Fruit fly (Drosophila melanogaster): ENCODE measurements around the gene Pten.

The Pten gene

DNA sequence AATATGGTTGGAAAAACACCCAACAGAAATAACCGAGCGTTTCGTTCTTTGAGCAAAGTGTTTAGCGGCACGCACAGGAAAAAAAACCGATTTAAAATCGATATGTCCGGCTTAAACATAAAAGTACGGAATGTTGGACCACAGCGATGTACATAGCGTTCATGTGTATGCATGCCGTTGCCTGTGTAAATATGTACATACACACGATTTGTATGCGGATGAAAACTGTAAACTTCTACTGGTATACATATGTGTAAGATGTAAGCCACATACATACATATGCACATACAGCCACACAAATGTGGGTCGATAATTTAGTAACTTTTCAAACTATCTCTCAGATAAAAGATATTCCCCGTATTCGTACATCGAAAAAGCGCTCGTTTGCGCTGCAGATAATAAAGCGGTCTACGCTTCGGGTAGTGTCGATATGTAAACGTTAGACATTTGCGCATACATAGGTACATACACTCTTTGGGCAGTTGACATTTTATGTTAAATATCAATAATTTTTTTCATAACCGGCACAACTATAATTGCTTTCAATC is 11.1 kb downstream of the Pten start (continued):
- TF ChIP-seq CG4617 (GFP tag; optimal IDR thresholded peaks at IDR 0.05; ENCODE audit: borderline replicate concordance) (no peak), Ets65A (GFP tag) (no peak), Eip74EF (GFP tag; optimal IDR thresholded peaks at IDR 0.05) (no peak), H15 (GFP tag; IDR thresholded peaks at IDR 0.05) (no peak), Taf1 (GFP tag; IDR thresholded peaks at IDR 0.05) (no peak), Six4 (GFP tag; optimal IDR thresholded peaks at IDR 0.05) (no peak), CG15011 (GFP tag; optimal IDR thresholded peaks at IDR 0.05) (no peak), slbo (GFP tag; IDR thresholded peaks at IDR 0.05) (no peak), Lpt (GFP tag; optimal IDR thresholded peaks at IDR 0.05) (no peak), CG10267 (tag; optimal IDR thresholded peaks at IDR 0.05) (no peak), zf30C (GFP tag; optimal IDR thresholded peaks at IDR 0.05) (no peak), chm (GFP tag; IDR thresholded peaks at IDR 0.05) (peak; percentile 80), ci (GFP tag; IDR thresholded peaks at IDR 0.05) (no peak; the same call in 2 of the 3 replicates), Fer1 (GFP tag; optimal IDR thresholded peaks at IDR 0.05) (peak; percentile 49), kah (GFP tag; optimal IDR thresholded peaks at IDR 0.05) (peak; percentile 55), dimm (GFP tag; IDR thresholded peaks at IDR 0.05) (no peak), CG14667 (GFP tag; IDR thresholded peaks at IDR 0.05) (no peak), lbe (GFP tag; optimal IDR thresholded peaks at IDR 0.05) (no peak), bab2 (GFP tag; optimal IDR thresholded peaks at IDR 0.05) (peak; percentile 17), CG17359 (tag; optimal IDR thresholded peaks at IDR 0.05) (peak; percentile 34), pfk (GFP tag; optimal IDR thresholded peaks at IDR 0.05) (peak; percentile 75), CG2202 (tag; optimal IDR thresholded peaks at IDR 0.05) (peak; percentile 30), Ssrp (tag; optimal IDR thresholded peaks at IDR 0.05) (no peak), gce (GFP tag; IDR thresholded peaks at IDR 0.05) (no peak), Nf-YB (GFP tag; optimal IDR thresholded peaks at IDR 0.05) (no peak), crol (GFP tag; IDR thresholded peaks at IDR 0.05) (no peak), slou (GFP tag; optimal IDR thresholded peaks at IDR 0.05) (no peak), CG13894 (tag; optimal IDR thresholded peaks at IDR 0.05) (no peak), Sox100B (GFP tag; optimal IDR thresholded peaks at IDR 0.05) (peak; percentile 75)

DNA sequence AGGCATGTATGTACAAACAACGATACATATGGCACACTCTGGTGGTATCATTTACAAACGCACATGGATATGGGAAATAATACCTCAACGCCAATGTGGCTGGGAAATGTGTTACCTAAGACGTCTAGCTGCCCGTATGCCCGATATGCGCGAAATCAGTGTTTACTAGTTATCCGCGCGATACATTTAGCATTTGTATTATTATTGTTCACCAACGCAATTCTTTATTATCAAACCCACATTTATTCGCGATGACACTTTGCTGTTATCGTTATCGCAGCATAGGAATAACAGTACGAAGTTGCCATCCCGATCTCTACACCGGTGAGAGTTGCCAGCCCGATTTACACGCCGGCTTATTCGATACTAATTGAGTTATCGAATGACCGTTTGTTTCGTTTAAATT is 14.1 kb downstream of the Pten start, which contains the start of gene chico:
TSS of gene chico (minus strand) at position 294 of the 406 bp plus-strand sequence.
- peak; percentile 15 for TF ChIP-seq cg (GFP tag; optimal IDR thresholded peaks at IDR 0.05)
- peak; percentile 4 for TF ChIP-seq wek (GFP tag; optimal IDR thresholded peaks at IDR 0.05)
- 0 out of 2 replicates have a peak, but pooled peaks have one; percentile 12 for TF ChIP-seq Atf6 (GFP tag; IDR thresholded peaks at IDR 0.05)
- TF ChIP-seq CG13775 (GFP tag; optimal IDR thresholded peaks at IDR 0.05), result no peak
- no peak for TF ChIP-seq ab (GFP tag; optimal IDR thresholded peaks at IDR 0.05)
- TF ChIP-seq gfzf (GFP tag; optimal IDR thresholded peaks at IDR 0.05), result peak; percentile 38
- TF ChIP-seq Lpt (GFP tag; optimal IDR thresholded peaks at IDR 0.05), result no peak
- TF ChIP-seq seq (GFP tag; IDR thresholded peaks at IDR 0.05), result no peak
- no peak for TF ChIP-seq CG18599 (GFP tag; optimal IDR thresholded peaks at IDR 0.05)
- TF ChIP-seq jing (GFP tag; optimal IDR thresholded peaks at IDR 0.05), result no peak
- no peak for TF ChIP-seq bab2 (GFP tag; optimal IDR thresholded peaks at IDR 0.05)
- no peak for TF ChIP-seq pan (optimal IDR thresholded peaks at IDR 0.05)
- TF ChIP-seq pan (GFP tag; optimal IDR thresholded peaks at IDR 0.05 in 1 of 2, IDR thresholded peaks at IDR 0.05 in 1 of 2), result no peak
- no peak for TF ChIP-seq Ada2b (GFP tag; IDR thresholded peaks at IDR 0.05)
- TF ChIP-seq sim (GFP tag; IDR thresholded peaks at IDR 0.05), result no peak
- TF ChIP-seq oc (tag; optimal IDR thresholded peaks at IDR 0.05), result no peak
- peak; percentile 29 for TF ChIP-seq CG4424 (GFP tag; optimal IDR thresholded peaks at IDR 0.05)
- peak; percentile 53 for TF ChIP-seq CG9797 (GFP tag; optimal IDR thresholded peaks at IDR 0.05)
- TF ChIP-seq ci (GFP tag; IDR thresholded peaks at IDR 0.05), result no peak
- TF ChIP-seq CG4328 (GFP tag; optimal IDR thresholded peaks at IDR 0.05), result no peak
- no peak for TF ChIP-seq croc (GFP tag; conservative IDR thresholded peaks at IDR 0.05)
- TF ChIP-seq unc-4 (GFP tag; IDR thresholded peaks at IDR 0.05; ENCODE audit: partially characterized antibody), result peak; percentile 62
- TF ChIP-seq fru (optimal IDR thresholded peaks at IDR 0.05), result no peak
- no peak for TF ChIP-seq CG2199 (GFP tag; IDR thresholded peaks at IDR 0.05)
- no peak for TF ChIP-seq eyg (GFP tag; optimal IDR thresholded peaks at IDR 0.05)
- peak; percentile 49; the same call in 1 of the 3 replicates for TF ChIP-seq row (GFP tag; IDR thresholded peaks at IDR 0.05)
